Worm (Caenorhabditis elegans) whole organism, L1 larva: ENCODE results near the gene unc-4.

Source experiments
- alr-1 ChIP-seq: fragments of 200-800 bp; sonication (Bioruptor generic); optimal IDR thresholded peaks from 2 replicates; lab custom pipeline; 2018; ENCODE audit warnings: borderline replicate concordance, mild to moderate bottlenecking, missing genetic modification characterization, missing compliant biosample characterization
- ama-1 ChIP-seq: fragments of 150-350 bp; optimal IDR thresholded peaks from 2 replicates; lab custom pipeline; 2014
- elt-3 ChIP-seq, 6 experiments: fragments of 150-350 bp in 1 of 6; sonication (generic microtip); optimal IDR thresholded peaks; 2 replicates each; lab custom pipeline; 2017 to 2018; ENCODE audit warnings: missing biosample characterization in 6 of 6, missing genetic modification characterization in 6 of 6, inconsistent platforms in 1 of 6
- grh-1 ChIP-seq: fragments of 200-800 bp; sonication (Bioruptor generic); IDR thresholded peaks from 2 replicates; pipeline ENCODE4 v1.3.6; 2022; ENCODE audit warnings: missing genetic modification reagents, missing genetic modification characterization, missing compliant biosample characterization
- isw-1 ChIP-seq: fragments of 200-800 bp; sonication (Bioruptor generic); IDR thresholded peaks from 2 replicates; pipeline ENCODE4 v1.3.6; 2022; ENCODE audit warnings: missing genetic modification characterization, missing compliant biosample characterization
- nhr-85 ChIP-seq: sonication (generic microtip); peaks from one replicate; lab custom pipeline; 2016; ENCODE audit warnings: missing genetic modification characterization, inconsistent platforms, missing compliant biosample characterization
- pag-3 ChIP-seq: sonication (generic microtip); optimal IDR thresholded peaks from 2 replicates; lab custom pipeline; 2017; ENCODE audit warnings: missing genetic modification characterization, mild to moderate bottlenecking, missing compliant biosample characterization, antibody characterized with exemption, borderline replicate concordance; ENCODE audit not compliant: insufficient read depth
- sptf-1 ChIP-seq: fragments of 150-350 bp; optimal IDR thresholded peaks from 2 replicates; lab custom pipeline; 2014; ENCODE audit warnings: missing biosample characterization, missing genetic modification characterization
- unc-86 ChIP-seq: sonication (generic microtip); optimal IDR thresholded peaks from 2 replicates; lab custom pipeline; 2016; ENCODE audit warnings: missing genetic modification characterization, missing compliant biosample characterization
- zag-1 ChIP-seq: fragments of 150-350 bp; optimal IDR thresholded peaks from 2 replicates; lab custom pipeline; 2014; ENCODE audit warnings: missing biosample characterization, missing genetic modification characterization

DNA sequence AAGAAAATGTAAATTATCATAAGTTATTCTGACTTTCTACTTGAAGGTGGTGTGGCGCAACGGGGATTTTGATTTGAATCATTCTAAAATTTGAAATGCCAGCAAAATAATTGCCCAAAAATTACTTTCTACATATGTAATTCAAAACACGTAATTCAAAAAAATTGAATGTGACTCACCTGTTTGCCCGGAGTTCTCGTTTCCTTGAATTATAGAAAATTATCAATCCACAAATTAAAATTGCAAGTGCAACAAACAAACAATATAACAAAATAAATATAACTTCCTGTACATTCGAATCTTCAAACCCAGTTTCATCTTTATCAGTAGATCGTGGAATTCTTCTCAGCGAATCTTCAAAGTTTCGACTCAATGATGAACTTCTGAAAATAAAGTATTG is 32.0 kb downstream of the unc-4 start:
- TF ChIP-seq grh-1 (GFP tag; lab: Robert Waterston, UW) = no peak
- no peak for TF ChIP-seq sptf-1 (tag; lab: Kevin White, UChicago)
- TF ChIP-seq ama-1 (lab: Kevin White, UChicago) = no peak
- TF ChIP-seq pag-3 (tag; lab: Kevin White, UChicago) = no peak
- TF ChIP-seq elt-3 (tag; optimal IDR thresholded peaks at IDR 0.05; lab: Kevin White, UChicago) = no peak
- no peak for TF ChIP-seq nhr-85
- TF ChIP-seq isw-1 = no peak
- TF ChIP-seq zag-1 (tag; lab: Kevin White, UChicago) = no peak
- no peak for TF ChIP-seq alr-1 (tag; lab: Kevin White, UChicago)
- no peak for TF ChIP-seq unc-86
